Worm (Caenorhabditis elegans): ENCODE measurements around the gene ttr-32.

ce11 chrIII:7555360-7555759 is 10.9 kb upstream of the ttr-32 start, which contains the start of gene ceh-13:
- TF ChIP-seq F57C9.4 (tag; optimal IDR thresholded peaks at IDR 0.05) (no peak), pbrm-1 (GFP tag; IDR thresholded peaks at IDR 0.05) (no peak), lin-54 (GFP tag; optimal IDR thresholded peaks at IDR 0.05) (no peak), ets-4 (GFP tag; optimal IDR thresholded peaks at IDR 0.05) (no peak), lsl-1 (GFP tag; optimal IDR thresholded peaks at IDR 0.05) (no peak), egrh-3 (GFP tag; IDR thresholded peaks at IDR 0.05) (no peak), lsy-27 (tag; optimal IDR thresholded peaks at IDR 0.05; ENCODE audit: borderline replicate concordance, insufficient read depth) (no peak), athp-1 (tag; optimal IDR thresholded peaks at IDR 0.05) (no peak)
